Worm (Caenorhabditis elegans): Measurements from ENCODE around the gene smrc-1.

DNA sequence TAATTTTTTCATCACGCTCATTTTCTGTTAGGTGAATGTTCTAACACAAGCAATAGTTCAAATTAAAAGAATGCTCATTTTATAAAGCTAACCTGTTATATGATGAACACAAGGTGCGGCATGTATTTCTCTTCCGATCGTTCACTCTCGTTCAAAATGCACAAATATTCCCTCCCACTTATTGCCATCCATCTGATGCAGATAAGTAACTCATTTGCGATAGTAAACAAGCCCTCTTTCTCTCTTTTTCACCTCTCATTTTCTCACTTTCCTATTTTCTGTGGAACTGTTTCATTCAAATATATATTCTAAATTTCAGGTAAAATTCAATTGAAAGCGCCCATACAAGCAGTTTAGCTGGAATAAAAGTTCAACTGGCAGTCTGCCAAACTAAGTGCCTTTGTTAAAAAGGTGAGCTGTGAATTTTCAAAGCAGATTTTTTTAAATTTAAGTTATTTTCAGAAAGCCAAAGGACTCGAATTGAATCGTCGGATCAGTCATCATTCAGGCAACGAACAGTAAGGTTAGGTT lies 44.7 kb upstream of the smrc-1 start, which contains the start of the genes trmt-10C.2 and C56G2.22:
- no peak for TF ChIP-seq W03F9.2 (tag; optimal IDR thresholded peaks at IDR 0.05)
- TF ChIP-seq him-1 (tag; optimal IDR thresholded peaks at IDR 0.05) = no peak
